Worm (Caenorhabditis elegans) whole organism, L4/young adult: ENCODE measurements around the gene ikke-1.

ENCODE experiments used
- W03F9.2 ChIP-seq: fragments of 150-350 bp; optimal IDR thresholded peaks from 2 replicates; lab custom pipeline; 2014; ENCODE audit warnings: missing biosample characterization, missing genetic modification characterization
- him-1 ChIP-seq: sonication (generic microtip); optimal IDR thresholded peaks from 2 replicates; lab custom pipeline; 2016; ENCODE audit warnings: missing genotype, missing genetic modification reagents, missing genetic modification characterization, missing compliant biosample characterization

DNA sequence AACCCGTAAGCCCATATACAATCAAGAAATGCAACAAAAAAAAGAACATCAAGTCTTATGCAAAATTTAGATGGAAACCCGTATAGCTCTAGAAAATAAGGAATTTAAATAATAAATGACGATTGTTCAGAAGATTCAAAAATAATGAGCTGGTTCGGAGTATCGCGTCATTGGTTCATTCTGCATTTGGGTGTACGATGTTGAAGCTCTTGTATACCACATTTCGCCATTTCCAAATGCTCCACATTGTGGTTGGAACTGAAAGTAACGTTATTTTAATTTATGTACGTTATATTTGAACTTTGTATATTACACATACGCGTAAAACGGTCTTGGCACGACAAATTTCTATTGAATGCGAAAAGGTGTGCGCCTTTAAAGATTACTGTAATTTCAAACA lies 9.8 kb upstream of the ikke-1 start:
- TF ChIP-seq W03F9.2 (tag; lab: Kevin White, UChicago) (no peak), him-1 (tag; lab: Kevin White, UChicago) (no peak)
